Worm (Caenorhabditis elegans): ENCODE measurements around the gene tsp-18.

DNA sequence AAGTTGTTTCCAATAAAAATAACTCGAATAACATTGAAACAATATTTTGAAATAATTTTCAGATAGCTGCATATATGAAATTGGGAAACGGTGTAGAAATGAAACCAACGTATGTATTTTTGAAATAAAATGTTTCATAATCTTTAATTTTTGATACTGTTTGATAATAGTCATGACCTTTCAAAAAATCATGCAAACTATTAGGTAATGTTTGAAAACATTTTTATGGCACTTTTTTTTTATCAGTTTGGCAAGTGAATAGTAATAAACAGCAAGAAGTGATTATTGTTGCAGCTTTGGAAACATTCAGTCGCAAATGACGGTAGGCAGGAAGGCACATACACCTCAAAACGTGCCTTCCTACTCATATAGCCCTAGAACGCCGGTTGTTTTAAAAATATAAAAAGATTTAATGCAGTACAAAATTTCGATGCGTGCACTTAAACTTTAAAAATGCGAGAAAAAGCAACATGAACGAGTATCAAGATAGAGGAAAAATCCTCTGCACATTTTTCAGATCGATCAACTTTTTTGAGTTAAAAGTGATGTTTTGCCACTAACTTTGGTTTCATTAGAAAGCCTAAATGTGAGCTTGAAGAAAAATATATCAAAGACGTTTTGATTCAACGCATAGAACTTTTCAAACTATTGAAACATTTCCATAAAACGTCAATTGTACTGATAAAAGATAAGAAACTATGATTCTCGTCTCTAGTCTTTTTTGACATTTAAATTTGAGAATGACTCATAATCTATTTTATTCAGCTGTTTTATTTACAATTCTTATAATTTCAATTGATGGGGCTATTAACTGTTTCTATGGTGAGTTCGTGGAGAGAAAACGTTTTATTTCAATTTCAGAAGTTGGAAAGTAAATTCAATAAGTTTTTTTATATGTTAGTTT lies 38.7 kb upstream of the tsp-18 start, which contains the start of gene F55C12.19:
- no peak for TF ChIP-seq unc-62 (GFP tag; optimal IDR thresholded peaks at IDR 0.05)
- TF ChIP-seq pha-4 (tag; optimal IDR thresholded peaks at IDR 0.05) = no peak
- TF ChIP-seq nhr-76 (tag; optimal IDR thresholded peaks at IDR 0.05) = no peak
- no peak for TF ChIP-seq sem-2 (GFP tag; optimal IDR thresholded peaks at IDR 0.05)
- no peak for TF ChIP-seq lsy-2 (tag; optimal IDR thresholded peaks at IDR 0.05)
- no peak for TF ChIP-seq elt-1 (tag; optimal IDR thresholded peaks at IDR 0.05; ENCODE audit: borderline replicate concordance, insufficient read depth)
- no peak for TF ChIP-seq snpc-4 (tag; optimal IDR thresholded peaks at IDR 0.05)

Measured in whole organism, mixed stage, embryonic.